Fruit fly (Drosophila melanogaster) whole organism, embryonic: ENCODE data around the gene Coa8.

Experiments used
- Aef1 ChIP-seq: fragments of 200-800 bp; sonication (Bioruptor generic); IDR thresholded peaks from 3 replicates; pipeline ENCODE4 v1.3.6; 2022; ENCODE audit warnings: missing biosample characterization, missing genetic modification characterization
- B-H1 ChIP-seq: fragments of 200-800 bp; sonication (Bioruptor generic); IDR thresholded peaks from 3 replicates; pipeline ENCODE4 v1.3.6; 2022; ENCODE audit warnings: missing biosample characterization, missing genetic modification characterization
- BtbVII ChIP-seq: fragments of 200-800 bp; sonication (Bioruptor generic); optimal IDR thresholded peaks from 3 replicates; lab custom pipeline; 2017; ENCODE audit warnings: missing biosample characterization, mild to moderate bottlenecking, missing genetic modification characterization
- CG10147 ChIP-seq: fragments of 200-800 bp; sonication (Bioruptor generic); optimal IDR thresholded peaks from 2 replicates; lab custom pipeline; 2019; ENCODE audit warnings: missing biosample characterization, mild to moderate bottlenecking, missing genetic modification characterization, moderate library complexity
- CG11695 ChIP-seq: fragments of 200-800 bp; sonication (Bioruptor generic); IDR thresholded peaks from 3 replicates; pipeline ENCODE4 v1.3.6; 2022; ENCODE audit warnings: missing biosample characterization, missing genetic modification characterization
- CG1233 ChIP-seq: fragments of 200-800 bp; sonication (Bioruptor generic); optimal IDR thresholded peaks from 4 replicates; lab custom pipeline; 2018; ENCODE audit warnings: missing biosample characterization, mild to moderate bottlenecking, missing genetic modification characterization
- CG12744 ChIP-seq: fragments of 200-800 bp; sonication (Bioruptor generic); optimal IDR thresholded peaks from 2 replicates; lab custom pipeline; 2016; ENCODE audit warnings: missing biosample characterization, missing genetic modification characterization
- CG12942 ChIP-seq: fragments of 200-800 bp; sonication (Bioruptor generic); optimal IDR thresholded peaks from 3 replicates; lab custom pipeline; 2016; ENCODE audit warnings: missing biosample characterization, missing genetic modification characterization
- CG13123 ChIP-seq: fragments of 200-800 bp; sonication (Bioruptor generic); optimal IDR thresholded peaks from 2 replicates; lab custom pipeline; 2016; ENCODE audit warnings: missing biosample characterization, missing genetic modification characterization
- CG13894 ChIP-seq: fragments of 200-800 bp; sonication (Bioruptor generic); optimal IDR thresholded peaks from 3 replicates; lab custom pipeline; 2018; ENCODE audit warnings: missing biosample characterization, mild to moderate bottlenecking, missing genetic modification characterization, moderate library complexity
- CG14014 ChIP-seq: fragments of 200-800 bp; sonication (Bioruptor generic); IDR thresholded peaks from 2 replicates; pipeline ENCODE4 v1.3.6; 2022; ENCODE audit warnings: missing biosample characterization, missing genetic modification characterization
- CG15073 ChIP-seq: fragments of 200-800 bp; sonication (Bioruptor generic); optimal IDR thresholded peaks from 2 replicates; lab custom pipeline; 2016; ENCODE audit warnings: missing biosample characterization, missing genetic modification characterization
- CG1602 ChIP-seq: fragments of 200-800 bp; sonication (Bioruptor generic); optimal IDR thresholded peaks from 3 replicates; lab custom pipeline; 2016; ENCODE audit warnings: missing biosample characterization, missing genetic modification characterization
- CG16813 ChIP-seq: fragments of 200-800 bp; sonication (Bioruptor generic); IDR thresholded peaks from 3 replicates; pipeline ENCODE4 v1.3.6; 2022; ENCODE audit warnings: missing biosample characterization, missing genetic modification characterization; ENCODE audit not compliant: partially characterized antibody
- CG17912 ChIP-seq: fragments of 200-800 bp; sonication (Bioruptor generic); optimal IDR thresholded peaks from 2 replicates; lab custom pipeline; 2018; ENCODE audit warnings: missing biosample characterization, mild to moderate bottlenecking, missing genetic modification characterization
- CG1792 ChIP-seq: fragments of 200-800 bp; sonication (Bioruptor generic); optimal IDR thresholded peaks from 2 replicates; lab custom pipeline; 2016; ENCODE audit warnings: missing biosample characterization, missing genetic modification characterization
- CG18476 ChIP-seq: fragments of 200-800 bp; sonication (Bioruptor generic); optimal IDR thresholded peaks from 2 replicates; lab custom pipeline; 2016; ENCODE audit warnings: missing biosample characterization, mild to moderate bottlenecking, missing genetic modification characterization
- CG2875 ChIP-seq: fragments of 200-800 bp; sonication (Bioruptor generic); optimal IDR thresholded peaks from 2 replicates; lab custom pipeline; 2017; ENCODE audit warnings: missing biosample characterization, mild to moderate bottlenecking, missing genetic modification characterization, missing genetic modification reagents
- CG3847 ChIP-seq: fragments of 200-800 bp; sonication (Bioruptor generic); IDR thresholded peaks from 2 replicates; pipeline ENCODE4 v1.3.6; 2022; ENCODE audit warnings: missing biosample characterization, missing genetic modification characterization
- CG4360 ChIP-seq: fragments of 200-800 bp; sonication (Bioruptor generic); IDR thresholded peaks from 2 replicates; pipeline ENCODE4 v1.3.6; 2022; ENCODE audit warnings: missing biosample characterization, missing genetic modification characterization
- CG5953 ChIP-seq: fragments of 200-800 bp; sonication (Bioruptor generic); IDR thresholded peaks from 2 replicates; pipeline ENCODE4 v1.3.6; 2022; ENCODE audit warnings: missing biosample characterization, missing genetic modification characterization
- CG7745 ChIP-seq: fragments of 200-800 bp; sonication (Bioruptor generic); optimal IDR thresholded peaks from 2 replicates; lab custom pipeline; 2018; ENCODE audit warnings: missing biosample characterization, mild to moderate bottlenecking, missing genetic modification characterization, moderate library complexity
- CG9817 ChIP-seq: fragments of 200-800 bp; sonication (Bioruptor generic); optimal IDR thresholded peaks from 2 replicates; lab custom pipeline; 2018; ENCODE audit warnings: missing biosample characterization, mild to moderate bottlenecking, missing genetic modification characterization, moderate library complexity
- Eip74EF ChIP-seq, 2 experiments: fragments of 200-800 bp in 1 of 2; fragments of >200 bp in 1 of 2; sonication (Bioruptor generic) in 1 of 2; optimal IDR thresholded peaks; 2 replicates each; lab custom pipeline; 2017 to 2019; ENCODE audit warnings: missing biosample characterization in 2 of 2, missing genetic modification characterization in 2 of 2, mild to moderate bottlenecking in 1 of 2, moderate library complexity in 1 of 2
- Gug ChIP-seq: fragments of 200-800 bp; sonication (Bioruptor generic); IDR thresholded peaks from 4 replicates; pipeline ENCODE4 v1.3.6; 2022; ENCODE audit warnings: missing biosample characterization, missing genetic modification characterization
- H2.0 ChIP-seq: fragments of 200-800 bp; sonication (Bioruptor generic); IDR thresholded peaks from 2 replicates; pipeline ENCODE4 v1.3.6; 2022; ENCODE audit warnings: missing biosample characterization, missing genetic modification characterization
- HLH54F ChIP-seq: fragments of 200-800 bp; sonication (Bioruptor generic); optimal IDR thresholded peaks from 3 replicates; lab custom pipeline; 2016; ENCODE audit warnings: missing biosample characterization, missing genetic modification characterization
- Hey ChIP-seq: fragments of 200-800 bp; sonication (Bioruptor generic); optimal IDR thresholded peaks from 3 replicates; lab custom pipeline; 2018; ENCODE audit warnings: missing biosample characterization, mild to moderate bottlenecking, missing genetic modification characterization
- Hmr ChIP-seq: fragments of 200-800 bp; sonication (Bioruptor generic); optimal IDR thresholded peaks from 3 replicates; lab custom pipeline; 2017; ENCODE audit warnings: mild to moderate bottlenecking, missing biosample characterization, missing genetic modification reagents, missing genetic modification characterization
- Hr39 ChIP-seq: fragments of >200 bp; optimal IDR thresholded peaks from 2 replicates; lab custom pipeline; 2017
- MTF-1 ChIP-seq: fragments of 200-800 bp; sonication (Bioruptor generic); optimal IDR thresholded peaks from 2 replicates; lab custom pipeline; 2018; ENCODE audit warnings: missing biosample characterization, mild to moderate bottlenecking, missing genetic modification characterization, borderline replicate concordance
- Mrtf ChIP-seq: fragments of 200-800 bp; sonication (Bioruptor generic); IDR thresholded peaks from 3 replicates; pipeline ENCODE4 v1.3.6; 2022; ENCODE audit warnings: missing biosample characterization, missing genetic modification characterization
- Sry-β ChIP-seq: fragments of 200-800 bp; sonication (Bioruptor generic); optimal IDR thresholded peaks from 2 replicates; lab custom pipeline; 2018; ENCODE audit warnings: missing biosample characterization, mild to moderate bottlenecking, missing genetic modification characterization, moderate library complexity
- Taf1 ChIP-seq: fragments of 200-800 bp; sonication (Bioruptor generic); IDR thresholded peaks from 2 replicates; pipeline ENCODE4 v1.3.6; 2022; ENCODE audit warnings: missing biosample characterization, missing genetic modification characterization
- ac ChIP-seq: fragments of 200-800 bp; sonication (Bioruptor generic); optimal IDR thresholded peaks from 3 replicates; lab custom pipeline; 2017; ENCODE audit warnings: missing biosample characterization, mild to moderate bottlenecking, missing genetic modification characterization
- bcd ChIP-seq: fragments of 200-800 bp; sonication (Bioruptor generic); optimal IDR thresholded peaks from 2 replicates; lab custom pipeline; 2017; ENCODE audit warnings: missing biosample characterization, mild to moderate bottlenecking, missing genetic modification characterization
- crol ChIP-seq: fragments of 200-800 bp; sonication (Bioruptor generic); IDR thresholded peaks from 2 replicates; pipeline ENCODE4 v1.3.6; 2022; ENCODE audit warnings: missing biosample characterization, missing genetic modification characterization
- dmrt99B ChIP-seq: fragments of 200-800 bp; sonication (Bioruptor generic); optimal IDR thresholded peaks from 2 replicates; lab custom pipeline; 2018; ENCODE audit warnings: missing biosample characterization, mild to moderate bottlenecking, missing genetic modification characterization, moderate library complexity
- her ChIP-seq: fragments of 200-800 bp; sonication (Bioruptor generic); optimal IDR thresholded peaks from 2 replicates; lab custom pipeline; 2016; ENCODE audit warnings: missing biosample characterization, missing genetic modification characterization
- jing ChIP-seq: fragments of 200-800 bp; sonication (Bioruptor generic); optimal IDR thresholded peaks from 2 replicates; lab custom pipeline; 2018; ENCODE audit warnings: missing biosample characterization, mild to moderate bottlenecking, missing genetic modification characterization
- knrl ChIP-seq: fragments of 200-800 bp; sonication (Bioruptor generic); IDR thresholded peaks from 3 replicates; pipeline ENCODE4 v1.3.6; 2022; ENCODE audit warnings: missing biosample characterization, missing genetic modification characterization; ENCODE audit not compliant: partially characterized antibody
- maf-S ChIP-seq: fragments of 200-800 bp; sonication (Bioruptor generic); optimal IDR thresholded peaks from 2 replicates; lab custom pipeline; 2016; ENCODE audit warnings: missing biosample characterization, missing genetic modification characterization
- nom ChIP-seq: fragments of 200-800 bp; sonication (Bioruptor generic); optimal IDR thresholded peaks from 2 replicates; lab custom pipeline; 2017; ENCODE audit warnings: missing biosample characterization, missing genetic modification characterization, mild to moderate bottlenecking, moderate library complexity, missing genetic modification reagents
- pb ChIP-seq: fragments of 200-800 bp; sonication (Bioruptor generic); optimal IDR thresholded peaks from 3 replicates; lab custom pipeline; 2016; ENCODE audit warnings: missing biosample characterization, missing genetic modification characterization
- pum ChIP-seq: fragments of 200-800 bp; sonication (Bioruptor generic); optimal IDR thresholded peaks from 2 replicates; lab custom pipeline; 2016; ENCODE audit warnings: missing biosample characterization, missing genetic modification characterization
- sd ChIP-seq: fragments of 200-800 bp; sonication (Bioruptor generic); optimal IDR thresholded peaks from 3 replicates; lab custom pipeline; 2018; ENCODE audit warnings: missing biosample characterization, mild to moderate bottlenecking, missing genetic modification characterization, moderate library complexity
- tap ChIP-seq: fragments of 200-800 bp; optimal IDR thresholded peaks from 3 replicates; lab custom pipeline; 2019; ENCODE audit warnings: missing biosample characterization, mild to moderate bottlenecking, missing genetic modification characterization, moderate library complexity
- tin ChIP-seq: fragments of 200-800 bp; sonication (Bioruptor generic); optimal IDR thresholded peaks from 3 replicates; lab custom pipeline; 2016; ENCODE audit warnings: missing biosample characterization, missing genetic modification characterization
- usp ChIP-seq: fragments of >200 bp; optimal IDR thresholded peaks from 2 replicates; lab custom pipeline; 2017; ENCODE audit warnings: missing biosample characterization, missing genetic modification characterization
- zfh2 ChIP-seq: fragments of 200-800 bp; sonication (Bioruptor generic); optimal IDR thresholded peaks from 2 replicates; lab custom pipeline; 2016; ENCODE audit warnings: missing biosample characterization, missing genetic modification characterization

Coa8 gene

DNA sequence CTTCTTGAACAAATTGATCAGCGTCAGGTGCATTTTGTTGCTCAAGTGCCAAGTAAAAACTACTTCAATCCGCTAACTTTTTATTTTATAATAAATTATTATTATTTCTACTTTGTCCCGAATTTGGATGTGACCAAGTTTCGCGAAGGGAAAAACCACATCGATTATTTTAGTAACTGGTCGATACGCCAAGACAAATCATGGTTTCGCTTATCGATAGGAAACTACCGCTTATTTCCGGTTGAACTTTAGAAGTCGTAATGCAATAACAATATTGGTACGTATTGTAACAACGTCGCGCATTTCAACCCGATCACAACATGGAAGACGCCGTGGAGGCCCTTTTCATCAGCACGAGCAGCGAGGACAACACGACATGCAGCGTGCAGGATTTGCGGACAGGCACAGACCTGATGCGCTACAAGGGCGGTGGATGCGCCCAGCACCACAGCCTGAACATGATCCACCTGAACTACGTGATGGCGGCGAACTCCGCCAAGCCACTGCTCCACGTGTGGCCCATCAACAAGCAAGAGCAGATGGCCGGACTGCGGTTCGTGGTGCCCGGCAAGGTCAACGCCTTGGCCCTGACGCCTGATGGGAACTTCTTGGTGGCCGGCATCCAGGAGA lies 2.9 kb upstream of the Coa8 start, which contains the start of the genes CG14817 and CG14805 (continued):
- no peak for TF ChIP-seq B-H1 (GFP tag; lab: Robert Waterston, UW)
- TF ChIP-seq usp (GFP tag; lab: Kevin White, UChicago), result no peak
- no peak for TF ChIP-seq Gug (GFP tag; lab: Robert Waterston, UW)
- no peak for TF ChIP-seq crol (GFP tag; lab: Robert Waterston, UW)
- no peak for TF ChIP-seq CG1602
- TF ChIP-seq MTF-1, result peak; percentile 92
- TF ChIP-seq tap (tag; lab: Kevin White, UChicago), result peak; percentile 69
- TF ChIP-seq CG12744 (GFP tag; lab: Kevin White, UChicago), result peak; percentile 19
- TF ChIP-seq CG5953 (GFP tag; lab: Robert Waterston, UW), result no peak
- TF ChIP-seq knrl (GFP tag; lab: Robert Waterston, UW), result 0 out of 3 replicates have a peak, but pooled peaks have one; percentile 27
- peak; percentile 50 for TF ChIP-seq CG3847 (GFP tag; lab: Robert Waterston, UW)
- no peak for TF ChIP-seq CG1792 (GFP tag; lab: Kevin White, UChicago)
- no peak for TF ChIP-seq CG4360
- peak; percentile 27; the same call in 1 of the 2 replicates for TF ChIP-seq H2.0 (GFP tag; lab: Robert Waterston, UW)
- TF ChIP-seq Hmr (GFP tag; lab: Kevin White, UChicago), result peak; percentile 88
- peak; percentile 79 for TF ChIP-seq bcd (GFP tag; lab: Kevin White, UChicago)
- peak; percentile 76 for TF ChIP-seq CG10147
- TF ChIP-seq CG13894 (tag; lab: Kevin White, UChicago), result peak; percentile 80
- TF ChIP-seq CG7745, result no peak
- peak; percentile 84 for TF ChIP-seq CG17912 (GFP tag; lab: Kevin White, UChicago)
- no peak for TF ChIP-seq Hr39 (lab: Kevin White, UChicago)
- no peak for TF ChIP-seq CG15073 (GFP tag; lab: Kevin White, UChicago)
- TF ChIP-seq BtbVII (GFP tag; lab: Kevin White, UChicago), result peak; percentile 87
- TF ChIP-seq CG11695, result peak; percentile 55; the same call in 1 of the 3 replicates
- TF ChIP-seq her (GFP tag; lab: Kevin White, UChicago), result peak; percentile 12
- TF ChIP-seq Mrtf (GFP tag; lab: Robert Waterston, UW), result 0 out of 3 replicates have a peak, but pooled peaks have one; percentile 8
- peak; percentile 2 for TF ChIP-seq pb
- no peak for TF ChIP-seq zfh2 (GFP tag; lab: Kevin White, UChicago)
- TF ChIP-seq maf-S (GFP tag; lab: Kevin White, UChicago), result no peak
- TF ChIP-seq CG18476 (GFP tag; lab: Kevin White, UChicago), result no peak
- no peak for TF ChIP-seq CG12942 (GFP tag; lab: Kevin White, UChicago)
- peak; percentile 50 for TF ChIP-seq CG2875 (GFP tag; lab: Kevin White, UChicago)
- TF ChIP-seq CG16813 (GFP tag; lab: Robert Waterston, UW), result peak; percentile 58
- TF ChIP-seq CG14014, result peak; percentile 22; the same call in 1 of the 2 replicates
- TF ChIP-seq Sry-β, result peak; percentile 23
- peak; percentile 54 for TF ChIP-seq CG9817 (tag; lab: Kevin White, UChicago)
- peak in 1 of 2 experiments; percentile 55 for TF ChIP-seq Eip74EF (GFP tag; optimal IDR thresholded peaks at IDR 0.05; lab: Kevin White, UChicago)
- TF ChIP-seq pum, result no peak
- peak; percentile 48 for TF ChIP-seq ac
- peak; percentile 24 for TF ChIP-seq tin (GFP tag; lab: Kevin White, UChicago)
- no peak for TF ChIP-seq Taf1
- no peak for TF ChIP-seq dmrt99B
- TF ChIP-seq sd (tag; lab: Kevin White, UChicago), result no peak
- no peak for TF ChIP-seq HLH54F (GFP tag; lab: Kevin White, UChicago)
- TF ChIP-seq Aef1 (GFP tag; lab: Robert Waterston, UW), result no peak
- TF ChIP-seq Hey (tag; lab: Kevin White, UChicago), result no peak
- peak; percentile 90 for TF ChIP-seq nom (GFP tag; lab: Kevin White, UChicago)
- peak; percentile 10 for TF ChIP-seq CG13123 (GFP tag; lab: Kevin White, UChicago)
- peak; percentile 83 for TF ChIP-seq CG1233 (GFP tag; lab: Kevin White, UChicago)
- no peak for TF ChIP-seq jing (GFP tag; lab: Kevin White, UChicago)
